Worm (Caenorhabditis elegans): Measurements from ENCODE around the gene unc-34.
A peak's percentile ranks its signal among the peaks of the same experiment; 100 is the strongest.

- no peak for TF ChIP-seq C08G9.2 (tag; optimal IDR thresholded peaks at IDR 0.05)
- no peak for TF ChIP-seq hlh-13 (GFP tag; optimal IDR thresholded peaks at IDR 0.05)
- no peak for TF ChIP-seq elt-4 (tag; optimal IDR thresholded peaks at IDR 0.05)
- peak; percentile 76 for TF ChIP-seq nfya-1 (tag; optimal IDR thresholded peaks at IDR 0.05)
These were observed 34.7 kb downstream of the unc-34 start for ce11 chrV:1017196-1017595.
